Fruit fly (Drosophila melanogaster): ENCODE results near the gene santa-maria.

The santa-maria gene

DNA sequence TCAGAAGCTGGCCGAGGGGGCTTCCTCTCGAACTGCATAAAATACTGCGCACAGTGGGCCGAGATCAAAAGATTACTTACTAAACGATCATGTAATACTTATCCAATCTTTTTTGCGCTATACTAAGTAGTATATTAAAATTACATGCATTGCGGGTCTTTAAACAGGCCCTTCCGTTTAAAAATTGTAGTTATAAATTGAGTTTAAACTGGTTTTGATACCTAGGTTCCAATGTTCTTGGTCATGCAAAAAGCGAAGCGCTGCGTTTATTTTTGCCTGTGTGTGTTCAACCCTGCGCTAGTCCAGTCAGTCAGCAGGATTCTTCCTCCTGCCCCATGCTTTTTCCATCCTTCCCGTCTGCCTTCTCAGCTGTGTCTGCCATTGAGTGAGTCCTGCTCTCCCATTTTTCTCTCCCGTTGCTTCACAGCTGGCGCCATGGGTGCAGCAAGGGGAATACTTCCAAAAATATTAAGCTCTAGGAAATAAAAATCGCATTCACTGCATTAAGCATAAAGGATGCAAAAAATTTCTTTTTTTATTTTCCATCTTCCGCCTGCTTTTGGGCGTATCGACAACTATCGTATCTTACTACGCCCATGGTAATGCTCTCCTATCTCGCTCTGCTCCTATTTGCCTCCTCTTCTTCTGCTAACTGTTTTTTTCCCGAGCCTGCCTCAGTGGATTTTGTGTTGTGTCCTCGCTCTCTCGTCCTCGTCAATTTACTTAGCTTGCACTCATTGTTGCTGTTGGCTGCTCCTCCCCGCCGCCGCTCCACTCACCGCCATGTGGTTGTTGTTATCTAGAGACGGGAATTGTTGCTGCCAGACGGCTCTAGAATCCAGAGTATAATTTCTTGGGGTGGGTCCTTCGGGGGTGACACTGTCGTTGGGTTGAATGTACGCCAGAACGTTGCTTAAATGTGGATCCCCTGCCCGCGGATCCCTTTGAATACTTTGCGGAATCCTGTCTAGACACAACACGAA is 30.4 kb downstream of the santa-maria start (continued):
- TF ChIP-seq kah (GFP tag; optimal IDR thresholded peaks at IDR 0.05) (no peak), CG6689 (GFP tag; IDR thresholded peaks at IDR 0.05) (peak; percentile 52), YL-1 (GFP tag; optimal IDR thresholded peaks at IDR 0.05) (no peak), chif (GFP tag; optimal IDR thresholded peaks at IDR 0.05) (peak; percentile 28 to 37), Nf-YC (tag; optimal IDR thresholded peaks at IDR 0.05) (no peak), CG3407 (GFP tag; optimal IDR thresholded peaks at IDR 0.05) (no peak), CG18011 (GFP tag; optimal IDR thresholded peaks at IDR 0.05) (no peak), zen2 (GFP tag; IDR thresholded peaks at IDR 0.05; ENCODE audit: partially characterized antibody) (no peak), bbx (GFP tag; IDR thresholded peaks at IDR 0.05; ENCODE audit: partially characterized antibody) (no peak), grn (GFP tag; optimal IDR thresholded peaks at IDR 0.05) (no peak), CG1647 (GFP tag; optimal IDR thresholded peaks at IDR 0.05) (peak; percentile 52), chn (GFP tag; optimal IDR thresholded peaks at IDR 0.05) (peak; percentile 60), CG8281 (tag; optimal IDR thresholded peaks at IDR 0.05) (no peak), Mes4 (GFP tag; optimal IDR thresholded peaks at IDR 0.05) (peak; percentile 2), CG31388 (GFP tag; optimal IDR thresholded peaks at IDR 0.05) (no peak), knrl (GFP tag; IDR thresholded peaks at IDR 0.05; ENCODE audit: partially characterized antibody) (no peak), Elba2 (GFP tag; optimal IDR thresholded peaks at IDR 0.05) (no peak), NFAT (GFP tag; IDR thresholded peaks at IDR 0.05) (peak; percentile 65), stwl (tag; optimal IDR thresholded peaks at IDR 0.05) (no peak), HLHmδ (GFP tag; optimal IDR thresholded peaks at IDR 0.05) (no peak), Lpt (GFP tag; optimal IDR thresholded peaks at IDR 0.05) (no peak), CG10366 (GFP tag; IDR thresholded peaks at IDR 0.05) (peak; percentile 65), stc (GFP tag; IDR thresholded peaks at IDR 0.05) (no peak), slp2 (GFP tag; optimal IDR thresholded peaks at IDR 0.05) (no peak), gsb (GFP tag; IDR thresholded peaks at IDR 0.05) (no peak), CG18476 (GFP tag; optimal IDR thresholded peaks at IDR 0.05) (no peak), ac (GFP tag; optimal IDR thresholded peaks at IDR 0.05) (no peak), CG2712 (tag; optimal IDR thresholded peaks at IDR 0.05) (peak; percentile 19), Lhr (GFP tag; optimal IDR thresholded peaks at IDR 0.05) (no peak), wor (GFP tag; IDR thresholded peaks at IDR 0.05) (no peak), z (GFP tag; IDR thresholded peaks at IDR 0.05) (no peak), CG11504 (tag; optimal IDR thresholded peaks at IDR 0.05) (peak; percentile 60), Eip74EF (GFP tag; optimal IDR thresholded peaks at IDR 0.05) (no peak), wdn (GFP tag; IDR thresholded peaks at IDR 0.05) (peak; percentile 72), Ravus (GFP tag; IDR thresholded peaks at IDR 0.05) (peak; percentile 40), pita (GFP tag; optimal IDR thresholded peaks at IDR 0.05) (no peak), sqz (GFP tag; optimal IDR thresholded peaks at IDR 0.05) (no peak), zfh1 (GFP tag; IDR thresholded peaks at IDR 0.05) (peak; percentile 60; the same call in 2 of the 3 replicates), D (optimal IDR thresholded peaks at IDR 0.05) (no peak), D (GFP tag; optimal IDR thresholded peaks at IDR 0.05) (peak; percentile 30), mld (GFP tag; IDR thresholded peaks at IDR 0.05; ENCODE audit: partially characterized antibody) (no peak), CG11696 (GFP tag; IDR thresholded peaks at IDR 0.05) (no peak), salm (tag; optimal IDR thresholded peaks at IDR 0.05) (no peak), nerfin-1 (tag; optimal IDR thresholded peaks at IDR 0.05) (no peak), CG7372 (GFP tag; IDR thresholded peaks at IDR 0.05) (0 out of 2 replicates have a peak, but pooled peaks have one; percentile 33), Pdp1 (GFP tag; optimal IDR thresholded peaks at IDR 0.05) (peak; percentile 2 to 45), pzg (GFP tag; optimal IDR thresholded peaks at IDR 0.05) (no peak), CG16815 (GFP tag; optimal IDR thresholded peaks at IDR 0.05) (no peak)
